Fruit fly (Drosophila melanogaster) whole organism, pupa: ENCODE results near the gene CG13029.

ENCODE experiments used
- CG12605 ChIP-seq: fragments of 200-800 bp; sonication (Bioruptor generic); IDR thresholded peaks from 2 replicates; pipeline ENCODE4 v1.3.6; 2022; ENCODE audit warnings: missing biosample characterization, missing genetic modification characterization
- CG14655 ChIP-seq: fragments of 200-800 bp; sonication (Bioruptor generic); optimal IDR thresholded peaks from 3 replicates; lab custom pipeline; 2017; ENCODE audit warnings: mild to moderate bottlenecking, missing biosample characterization, missing genetic modification reagents, missing genetic modification characterization
- Ets98B ChIP-seq: fragments of 200-800 bp; sonication (Bioruptor generic); IDR thresholded peaks from 2 replicates; pipeline ENCODE4 v1.3.6; 2022; ENCODE audit warnings: missing biosample characterization, missing genetic modification characterization
- Snoo ChIP-seq: fragments of 200-800 bp; sonication (Bioruptor generic); optimal IDR thresholded peaks from 3 replicates; lab custom pipeline; 2017; ENCODE audit warnings: missing biosample characterization, mild to moderate bottlenecking, missing genetic modification characterization, inconsistent platforms
- rn ChIP-seq: fragments of 200-800 bp; sonication (Bioruptor generic); IDR thresholded peaks from 2 replicates; pipeline ENCODE4 v1.3.6; 2022; ENCODE audit warnings: missing biosample characterization, missing genetic modification characterization

DNA sequence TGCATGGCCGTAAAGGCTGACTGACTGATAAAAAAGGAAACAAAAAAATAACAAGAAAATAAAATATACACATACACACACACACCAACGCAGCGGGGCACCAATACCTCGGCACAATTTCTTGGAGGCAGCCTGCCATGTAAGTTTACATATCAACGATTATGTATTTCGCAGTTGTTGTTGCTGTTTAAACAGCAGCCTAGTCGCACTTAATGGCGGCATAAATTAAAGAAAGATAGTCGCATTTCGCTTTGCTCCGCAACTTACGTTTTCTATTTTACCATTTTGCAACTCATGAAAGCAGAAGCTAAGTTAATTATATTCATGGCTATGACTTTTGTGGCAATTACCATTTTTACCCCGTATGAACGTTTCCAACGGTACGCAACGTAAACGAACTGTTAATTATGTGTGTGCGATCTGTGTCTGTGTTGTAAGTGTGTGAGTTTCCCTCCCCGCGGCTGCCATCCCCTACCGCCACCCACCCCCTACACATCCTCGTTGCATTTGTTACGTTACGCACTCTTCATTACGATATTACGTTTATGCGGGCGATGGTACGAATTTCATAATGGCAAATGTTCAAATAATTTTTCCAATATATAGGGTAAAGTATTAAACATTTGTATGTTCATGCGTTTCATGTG lies 5.9 kb upstream of the CG13029 start:
- TF ChIP-seq Ets98B (no peak), Snoo (tag; lab: Kevin White, UChicago) (no peak), rn (GFP tag; lab: Robert Waterston, UW) (no peak), CG14655 (GFP tag; lab: Kevin White, UChicago) (no peak), CG12605 (GFP tag; lab: Robert Waterston, UW) (no peak)
